Fruit fly (Drosophila melanogaster): ENCODE results near the gene eIF3e.

eIF3e gene

DNA sequence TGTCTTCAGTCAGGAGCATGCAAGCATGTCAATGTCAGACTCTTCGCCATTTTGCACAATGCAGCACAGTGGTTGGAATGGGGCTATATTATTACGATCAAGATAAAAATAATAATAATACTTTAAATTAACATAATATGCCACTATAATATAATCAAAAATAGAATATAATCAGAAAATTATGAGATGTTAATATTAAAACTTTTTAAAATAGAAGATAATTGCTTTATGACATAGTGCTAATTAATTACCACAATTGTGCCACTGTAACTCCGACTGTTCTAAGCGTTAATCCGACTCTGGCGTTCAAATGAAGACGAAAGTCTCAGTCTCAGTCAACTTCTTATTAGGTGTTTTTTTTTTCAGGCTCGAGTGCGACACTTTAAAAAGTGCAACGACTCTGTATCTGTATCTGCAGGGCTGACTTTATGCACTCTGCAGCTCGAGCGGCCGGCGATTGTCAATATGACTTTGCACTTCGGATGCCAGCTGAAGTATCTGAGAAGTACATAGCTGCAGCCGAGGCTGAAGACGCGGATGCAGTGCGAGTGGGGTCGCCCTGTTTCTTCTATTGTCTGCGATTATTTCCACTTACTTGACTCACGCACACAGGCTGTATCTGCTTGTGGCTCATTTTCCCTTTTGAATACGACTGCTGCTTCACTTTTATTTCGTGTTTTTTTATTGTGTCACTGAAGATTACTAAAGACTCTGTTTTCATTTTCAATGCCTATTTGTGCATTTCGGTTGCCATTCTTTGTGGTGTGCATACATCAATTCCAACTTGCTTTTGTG lies 24.3 kb downstream of the eIF3e start:
- TF ChIP-seq CG14655 (GFP tag; optimal IDR thresholded peaks at IDR 0.05) (peak; percentile 78), gl (tag; optimal IDR thresholded peaks at IDR 0.05) (no peak), CG15710 (tag; optimal IDR thresholded peaks at IDR 0.05) (peak; percentile 79), Pif1B (GFP tag; optimal IDR thresholded peaks at IDR 0.05) (peak; percentile 77), CG8159 (tag; optimal IDR thresholded peaks at IDR 0.05) (peak; percentile 78), Pif1A (GFP tag; optimal IDR thresholded peaks at IDR 0.05) (peak; percentile 56), Ets98B (GFP tag; IDR thresholded peaks at IDR 0.05) (no peak), CG8301 (tag; optimal IDR thresholded peaks at IDR 0.05) (peak; percentile 41), CG17806 (tag; optimal IDR thresholded peaks at IDR 0.05) (peak; percentile 78), CG10348 (GFP tag; IDR thresholded peaks at IDR 0.05) (no peak), EcR (GFP tag; optimal IDR thresholded peaks at IDR 0.05) (peak; percentile 72), CG9948 (tag; optimal IDR thresholded peaks at IDR 0.05) (peak; percentile 78), CG4496 (GFP tag; IDR thresholded peaks at IDR 0.05) (no peak), Snoo (tag; optimal IDR thresholded peaks at IDR 0.05) (no peak), CG12605 (GFP tag; IDR thresholded peaks at IDR 0.05) (no peak), CG34367 (tag; optimal IDR thresholded peaks at IDR 0.05) (peak; percentile 77)

DNA sequence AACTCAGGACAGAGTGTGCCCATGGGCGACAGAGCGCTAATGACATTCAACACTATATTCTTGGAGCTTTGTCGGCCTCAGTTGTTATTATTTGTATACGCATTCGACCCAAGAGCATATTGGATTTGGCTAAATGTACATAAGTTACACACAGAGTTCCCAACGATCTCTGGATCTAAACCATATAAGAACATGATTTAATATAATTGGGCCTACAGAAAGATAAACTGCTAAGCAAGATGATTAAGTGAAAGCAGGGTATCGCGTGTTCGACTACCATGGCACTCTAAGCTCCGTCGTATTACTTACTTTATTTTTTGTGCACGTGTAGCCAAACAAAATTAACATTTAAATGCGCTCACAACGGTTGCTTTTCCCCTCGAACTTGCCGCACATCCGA lies 26.5 kb downstream of the eIF3e start:
- TF ChIP-seq CG9948 (tag; optimal IDR thresholded peaks at IDR 0.05) (peak; percentile 29), CG8301 (tag; optimal IDR thresholded peaks at IDR 0.05) (peak; percentile 35), CG14655 (GFP tag; optimal IDR thresholded peaks at IDR 0.05) (peak; percentile 23), fd96Ca (GFP tag; IDR thresholded peaks at IDR 0.05) (no peak), CG17806 (tag; optimal IDR thresholded peaks at IDR 0.05) (peak; percentile 12)

DNA sequence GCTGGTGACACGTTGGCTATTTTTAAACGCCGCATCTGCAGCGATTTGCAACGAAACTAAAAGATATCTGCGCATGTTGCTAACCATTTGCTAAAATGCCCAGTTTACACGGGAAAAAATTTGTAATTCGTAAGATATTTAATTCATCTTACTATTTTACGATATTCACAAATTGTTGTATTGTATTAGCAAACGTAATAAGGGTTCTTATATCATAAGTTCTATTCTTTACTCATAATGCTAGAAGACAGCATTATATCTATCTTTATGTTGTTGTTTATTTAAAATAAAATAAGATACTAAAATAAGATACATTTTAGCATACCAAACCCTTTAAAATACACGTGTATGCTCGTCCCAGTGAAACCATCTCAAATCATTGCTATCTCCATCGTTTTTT lies 27.3 kb downstream of the eIF3e start:
- no peak for TF ChIP-seq fd96Ca (GFP tag; IDR thresholded peaks at IDR 0.05)
- TF ChIP-seq CG15710 (tag; optimal IDR thresholded peaks at IDR 0.05), result peak; percentile 54
- TF ChIP-seq Snoo (tag; optimal IDR thresholded peaks at IDR 0.05), result no peak
- peak; percentile 65 for TF ChIP-seq CG8159 (tag; optimal IDR thresholded peaks at IDR 0.05)
- 0 out of 2 replicates have a peak, but pooled peaks have one; percentile 6 for TF ChIP-seq Ets98B (GFP tag; IDR thresholded peaks at IDR 0.05)
- TF ChIP-seq CG12605 (GFP tag; IDR thresholded peaks at IDR 0.05), result peak; percentile 28; the same call in 1 of the 2 replicates
- 0 out of 3 replicates have a peak, but pooled peaks have one; percentile 24 for TF ChIP-seq CG4496 (GFP tag; IDR thresholded peaks at IDR 0.05)
- no peak for TF ChIP-seq CG32121 (GFP tag; IDR thresholded peaks at IDR 0.05)
- peak; percentile 62 for TF ChIP-seq CG14655 (GFP tag; optimal IDR thresholded peaks at IDR 0.05)
- peak; percentile 34 for TF ChIP-seq CG34367 (tag; optimal IDR thresholded peaks at IDR 0.05)
- peak; percentile 43 for TF ChIP-seq CG17806 (tag; optimal IDR thresholded peaks at IDR 0.05)
- TF ChIP-seq CG9948 (tag; optimal IDR thresholded peaks at IDR 0.05), result peak; percentile 60
- peak; percentile 27 for TF ChIP-seq CG8301 (tag; optimal IDR thresholded peaks at IDR 0.05)

dm6 chr3L:16758504-16759109 lies 28.1 kb downstream of the eIF3e start:
- TF ChIP-seq CG10348 (GFP tag; IDR thresholded peaks at IDR 0.05) (no peak), CG15710 (tag; optimal IDR thresholded peaks at IDR 0.05) (peak; percentile 85), fd96Ca (GFP tag; IDR thresholded peaks at IDR 0.05) (peak; percentile 87), Pif1B (GFP tag; optimal IDR thresholded peaks at IDR 0.05) (peak; percentile 89), CG32121 (GFP tag; IDR thresholded peaks at IDR 0.05) (peak; percentile 80), CG12605 (GFP tag; IDR thresholded peaks at IDR 0.05) (peak; percentile 84), D1 (tag; optimal IDR thresholded peaks at IDR 0.05) (peak; percentile 65), gl (tag; optimal IDR thresholded peaks at IDR 0.05) (peak; percentile 82), Pif1A (GFP tag; optimal IDR thresholded peaks at IDR 0.05) (peak; percentile 92), CG8159 (tag; optimal IDR thresholded peaks at IDR 0.05) (peak; percentile 84), CG34367 (tag; optimal IDR thresholded peaks at IDR 0.05) (peak; percentile 79), EcR (GFP tag; optimal IDR thresholded peaks at IDR 0.05) (peak; percentile 34), CG14655 (GFP tag; optimal IDR thresholded peaks at IDR 0.05) (peak; percentile 91), CG13204 (GFP tag; optimal IDR thresholded peaks at IDR 0.05) (peak; percentile 81), Ets98B (GFP tag; IDR thresholded peaks at IDR 0.05) (peak; percentile 88), CG4496 (GFP tag; IDR thresholded peaks at IDR 0.05) (peak; percentile 87), CG17806 (tag; optimal IDR thresholded peaks at IDR 0.05) (peak; percentile 87), CG8301 (tag; optimal IDR thresholded peaks at IDR 0.05) (peak; percentile 91), Snoo (tag; optimal IDR thresholded peaks at IDR 0.05) (peak; percentile 75), rn (GFP tag; IDR thresholded peaks at IDR 0.05) (peak; percentile 71), CG9948 (tag; optimal IDR thresholded peaks at IDR 0.05) (peak; percentile 80)

DNA sequence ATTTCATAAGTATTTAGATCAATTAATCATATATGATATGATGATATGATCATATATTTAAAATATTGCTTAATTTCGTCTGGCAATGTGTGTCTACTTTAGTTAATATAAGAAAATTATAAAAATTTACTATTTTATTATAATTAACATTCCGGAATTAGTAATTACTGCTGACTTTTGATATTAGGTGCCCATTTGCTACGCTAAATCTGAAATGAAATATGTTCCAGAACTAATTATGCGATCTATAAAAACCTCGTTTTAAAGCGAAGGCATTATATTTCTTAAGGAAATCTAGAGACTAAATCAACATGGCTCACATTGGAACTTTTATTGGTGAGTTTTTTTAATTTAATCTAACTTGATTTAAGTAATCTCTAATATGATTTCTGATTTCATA lies 31.6 kb downstream of the eIF3e start, which contains the start of gene CG42852:
Gene CG42852 (plus strand): TSS at position 301 of the 400 bp plus-strand sequence.
- TF ChIP-seq EcR (GFP tag; optimal IDR thresholded peaks at IDR 0.05) (no peak), Pif1A (GFP tag; optimal IDR thresholded peaks at IDR 0.05) (no peak), Snoo (tag; optimal IDR thresholded peaks at IDR 0.05) (no peak), CG14655 (GFP tag; optimal IDR thresholded peaks at IDR 0.05) (no peak), CG9948 (tag; optimal IDR thresholded peaks at IDR 0.05) (no peak), gl (tag; optimal IDR thresholded peaks at IDR 0.05) (no peak), rn (GFP tag; IDR thresholded peaks at IDR 0.05) (no peak), CG34367 (tag; optimal IDR thresholded peaks at IDR 0.05) (no peak), CG4496 (GFP tag; IDR thresholded peaks at IDR 0.05) (no peak), CG32121 (GFP tag; IDR thresholded peaks at IDR 0.05) (no peak), D1 (tag; optimal IDR thresholded peaks at IDR 0.05) (no peak), CG15710 (tag; optimal IDR thresholded peaks at IDR 0.05) (no peak), CG17806 (tag; optimal IDR thresholded peaks at IDR 0.05) (no peak), Pif1B (GFP tag; optimal IDR thresholded peaks at IDR 0.05) (no peak), Ets98B (GFP tag; IDR thresholded peaks at IDR 0.05) (no peak), CG10348 (GFP tag; IDR thresholded peaks at IDR 0.05) (no peak), fd96Ca (GFP tag; IDR thresholded peaks at IDR 0.05) (no peak)
